Worm (Caenorhabditis elegans) whole organism, L1 larva: ENCODE measurements around the gene srt-38.

Experiments
- Y116A8C.19 ChIP-seq: sonication (generic microtip); optimal IDR thresholded peaks from 2 replicates; lab custom pipeline; 2016; ENCODE audit warnings: missing compliant biosample characterization, missing genetic modification characterization, borderline replicate concordance
- ceh-90 ChIP-seq: sonication (generic microtip); optimal IDR thresholded peaks from 2 replicates; lab custom pipeline; 2016; ENCODE audit warnings: missing genetic modification characterization, missing compliant biosample characterization
- fos-1 ChIP-seq: fragments of 150-350 bp; optimal IDR thresholded peaks from 2 replicates; lab custom pipeline; 2014; ENCODE audit warnings: missing biosample characterization, missing genetic modification characterization
- jun-1 ChIP-seq: fragments of 150-350 bp; optimal IDR thresholded peaks from 2 replicates; lab custom pipeline; 2014; ENCODE audit warnings: missing biosample characterization, missing genetic modification reagents, missing genetic modification characterization
- nhr-19 ChIP-seq: fragments of 200-800 bp; sonication (Bioruptor generic); conservative IDR thresholded peaks from 2 replicates; pipeline ENCODE4 v1.3.6; 2022; ENCODE audit warnings: missing genetic modification characterization, missing compliant biosample characterization
- pqm-1 ChIP-seq: sonication (generic microtip); optimal IDR thresholded peaks from 3 replicates; lab custom pipeline; 2017; ENCODE audit warnings: missing biosample characterization, missing genetic modification characterization
- xbp-1 ChIP-seq: sonication (generic microtip); optimal IDR thresholded peaks from 2 replicates; lab custom pipeline; 2016; ENCODE audit warnings: missing genetic modification characterization, missing compliant biosample characterization
- zag-1 ChIP-seq: fragments of 150-350 bp; optimal IDR thresholded peaks from 2 replicates; lab custom pipeline; 2014; ENCODE audit warnings: missing biosample characterization, missing genetic modification characterization

DNA sequence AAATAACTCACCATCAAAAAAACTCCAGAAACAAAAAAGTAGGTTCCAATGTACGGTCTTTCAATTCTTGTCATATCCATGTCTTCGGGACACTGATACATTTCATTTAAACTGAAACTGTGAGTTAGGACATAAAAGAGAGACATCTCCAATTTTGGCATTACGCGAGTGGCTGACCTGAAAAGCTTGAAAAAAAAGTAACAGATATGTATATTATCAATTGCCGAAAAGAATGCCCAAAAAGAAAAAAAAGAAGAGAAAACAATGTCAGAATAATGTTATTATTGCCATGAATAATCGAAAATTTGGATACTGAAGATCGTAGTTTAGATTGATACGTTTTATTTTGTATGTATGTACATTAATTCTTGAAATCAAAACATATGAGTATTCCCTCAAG is 14.7 kb downstream of the srt-38 start, which contains the start of gene srt-14:
- TF ChIP-seq Y116A8C.19 (tag; lab: Kevin White, UChicago) = no peak
- TF ChIP-seq jun-1 = no peak
- no peak for TF ChIP-seq fos-1 (tag; lab: Kevin White, UChicago)
- TF ChIP-seq xbp-1 (tag; lab: Kevin White, UChicago) = no peak
- TF ChIP-seq zag-1 (tag; lab: Kevin White, UChicago) = no peak
- no peak for TF ChIP-seq ceh-90 (tag; lab: Kevin White, UChicago)
- no peak for TF ChIP-seq pqm-1 (tag; lab: Kevin White, UChicago)
- no peak for TF ChIP-seq nhr-19
